Fruit fly (Drosophila melanogaster) whole organism, embryonic: ENCODE data around the gene Inx5.

Experiments
- Abd-B ChIP-seq: fragments of 200-800 bp; sonication (Bioruptor generic); optimal IDR thresholded peaks from 2 replicates; lab custom pipeline; 2018; ENCODE audit warnings: missing biosample characterization, mild to moderate bottlenecking, missing genetic modification characterization, moderate library complexity
- B-H1 ChIP-seq: fragments of 200-800 bp; sonication (Bioruptor generic); IDR thresholded peaks from 3 replicates; pipeline ENCODE4 v1.3.6; 2022; ENCODE audit warnings: missing biosample characterization, missing genetic modification characterization
- Bdp1 ChIP-seq: fragments of 200-800 bp; sonication (Bioruptor generic); optimal IDR thresholded peaks from 3 replicates; lab custom pipeline; 2016; ENCODE audit warnings: missing biosample characterization, missing genetic modification characterization
- CG1024 ChIP-seq: fragments of 200-800 bp; sonication (Bioruptor generic); IDR thresholded peaks from 2 replicates; pipeline ENCODE4 v1.3.6; 2022; ENCODE audit warnings: missing biosample characterization, missing genetic modification characterization
- CG10431 ChIP-seq: fragments of 200-800 bp; sonication (Bioruptor generic); optimal IDR thresholded peaks from 3 replicates; lab custom pipeline; 2018; ENCODE audit warnings: missing biosample characterization, mild to moderate bottlenecking, missing genetic modification characterization
- CG10462 ChIP-seq: fragments of 200-800 bp; sonication (Bioruptor generic); optimal IDR thresholded peaks from 2 replicates; lab custom pipeline; 2016; ENCODE audit warnings: missing biosample characterization, missing genetic modification characterization
- CG10543 ChIP-seq: fragments of 200-800 bp; sonication (Bioruptor generic); optimal IDR thresholded peaks from 3 replicates; lab custom pipeline; 2017; ENCODE audit warnings: missing biosample characterization, mild to moderate bottlenecking, missing genetic modification characterization, moderate library complexity
- CG12219 ChIP-seq: fragments of 200-800 bp; sonication (Bioruptor generic); optimal IDR thresholded peaks from 3 replicates; lab custom pipeline; 2018; ENCODE audit warnings: missing biosample characterization, mild to moderate bottlenecking, missing genetic modification characterization
- CG14965 ChIP-seq: fragments of 200-800 bp; sonication (Bioruptor generic); optimal IDR thresholded peaks from 2 replicates; lab custom pipeline; 2016; ENCODE audit warnings: missing biosample characterization, missing genetic modification characterization, borderline replicate concordance
- CG17186 ChIP-seq: fragments of 200-800 bp; sonication (Bioruptor generic); optimal IDR thresholded peaks from 3 replicates; lab custom pipeline; 2017; ENCODE audit warnings: missing biosample characterization, missing genetic modification reagents, missing genetic modification characterization
- CG2712 ChIP-seq: fragments of 200-800 bp; optimal IDR thresholded peaks from 3 replicates; lab custom pipeline; 2019; ENCODE audit warnings: missing biosample characterization, mild to moderate bottlenecking, missing genetic modification characterization, moderate library complexity
- CG31224 ChIP-seq: fragments of 200-800 bp; sonication (Bioruptor generic); IDR thresholded peaks from 2 replicates; pipeline ENCODE4 v1.3.6; 2022; ENCODE audit warnings: missing biosample characterization, missing genetic modification characterization
- CG31441 ChIP-seq: fragments of 200-800 bp; sonication (Bioruptor generic); IDR thresholded peaks from 2 replicates; pipeline ENCODE4 v1.3.6; 2022; ENCODE audit warnings: missing biosample characterization, missing genetic modification characterization
- CG33213 ChIP-seq: fragments of 200-800 bp; sonication (Bioruptor generic); optimal IDR thresholded peaks from 3 replicates; lab custom pipeline; 2016; ENCODE audit warnings: missing biosample characterization, missing genetic modification characterization
- CG34422 ChIP-seq: fragments of 200-800 bp; sonication (Bioruptor generic); IDR thresholded peaks from 3 replicates; pipeline ENCODE4 v1.3.6; 2022; ENCODE audit warnings: missing biosample characterization, missing genetic modification characterization
- CG4360 ChIP-seq: fragments of 200-800 bp; sonication (Bioruptor generic); IDR thresholded peaks from 2 replicates; pipeline ENCODE4 v1.3.6; 2022; ENCODE audit warnings: missing biosample characterization, missing genetic modification characterization
- CG6654 ChIP-seq: fragments of 200-800 bp; sonication (Bioruptor generic); optimal IDR thresholded peaks from 2 replicates; lab custom pipeline; 2017; ENCODE audit warnings: missing biosample characterization, mild to moderate bottlenecking, missing genetic modification characterization
- CG8388 ChIP-seq: fragments of 200-800 bp; sonication (Bioruptor generic); optimal IDR thresholded peaks from 2 replicates; lab custom pipeline; 2019; ENCODE audit warnings: missing biosample characterization, mild to moderate bottlenecking, missing genetic modification characterization, moderate library complexity
- CG9727 ChIP-seq: fragments of 200-800 bp; sonication (Bioruptor generic); optimal IDR thresholded peaks from 3 replicates; lab custom pipeline; 2017; ENCODE audit warnings: missing biosample characterization, mild to moderate bottlenecking, missing genetic modification characterization
- CkIIα-i1 ChIP-seq: fragments of 200-800 bp; sonication (Bioruptor generic); IDR thresholded peaks from 2 replicates; pipeline ENCODE4 v1.3.6; 2022; ENCODE audit warnings: missing biosample characterization, missing genetic modification characterization
- CoRest ChIP-seq: fragments of 200-800 bp; sonication (Bioruptor generic); optimal IDR thresholded peaks from 3 replicates; lab custom pipeline; 2018; ENCODE audit warnings: missing biosample characterization, mild to moderate bottlenecking, missing genetic modification characterization, moderate library complexity
- Dip3 ChIP-seq: fragments of 200-800 bp; sonication (Bioruptor generic); optimal IDR thresholded peaks from 3 replicates; lab custom pipeline; 2016; ENCODE audit warnings: missing biosample characterization, missing genetic modification characterization
- E2f2 ChIP-seq: fragments of 200-800 bp; sonication (Bioruptor generic); IDR thresholded peaks from 2 replicates; pipeline ENCODE4 v1.3.6; 2022; ENCODE audit warnings: missing biosample characterization, missing genetic modification characterization
- Gug ChIP-seq: fragments of 200-800 bp; sonication (Bioruptor generic); IDR thresholded peaks from 4 replicates; pipeline ENCODE4 v1.3.6; 2022; ENCODE audit warnings: missing biosample characterization, missing genetic modification characterization
- HLH3B ChIP-seq: fragments of 200-800 bp; sonication (Bioruptor generic); IDR thresholded peaks from 2 replicates; pipeline ENCODE4 v1.3.6; 2022; ENCODE audit warnings: missing biosample characterization, missing genetic modification characterization
- Hr39 ChIP-seq: fragments of >200 bp; optimal IDR thresholded peaks from 2 replicates; lab custom pipeline; 2017
- Hsf ChIP-seq: fragments of 200-800 bp; sonication (Bioruptor generic); optimal IDR thresholded peaks from 3 replicates; lab custom pipeline; 2016; ENCODE audit warnings: missing biosample characterization, missing genetic modification characterization
- MBD-R2 ChIP-seq: fragments of 200-800 bp; sonication (Bioruptor generic); IDR thresholded peaks from 2 replicates; pipeline ENCODE4 v1.3.6; 2022; ENCODE audit warnings: missing biosample characterization, missing genetic modification characterization
- Mad ChIP-seq: fragments of 200-800 bp; sonication (Bioruptor generic); optimal IDR thresholded peaks from 2 replicates; lab custom pipeline; 2016; ENCODE audit warnings: missing biosample characterization, missing genetic modification characterization
- Mrtf ChIP-seq: fragments of 200-800 bp; sonication (Bioruptor generic); IDR thresholded peaks from 3 replicates; pipeline ENCODE4 v1.3.6; 2022; ENCODE audit warnings: missing biosample characterization, missing genetic modification characterization
- NfI ChIP-seq: fragments of 200-800 bp; sonication (Bioruptor generic); optimal IDR thresholded peaks from 3 replicates; lab custom pipeline; 2018; ENCODE audit warnings: missing biosample characterization, mild to moderate bottlenecking, missing genetic modification characterization, moderate library complexity
- Oaz ChIP-seq: fragments of 200-800 bp; sonication (Bioruptor generic); IDR thresholded peaks from 2 replicates; pipeline ENCODE4 v1.3.6; 2022; ENCODE audit warnings: missing biosample characterization, missing genetic modification characterization
- Sin3A ChIP-seq: fragments of >200 bp; optimal IDR thresholded peaks from 2 replicates; lab custom pipeline; 2018
- bcd ChIP-seq: fragments of 200-800 bp; sonication (Bioruptor generic); optimal IDR thresholded peaks from 2 replicates; lab custom pipeline; 2017; ENCODE audit warnings: missing biosample characterization, mild to moderate bottlenecking, missing genetic modification characterization
- chn ChIP-seq: fragments of 200-800 bp; sonication (Bioruptor generic); optimal IDR thresholded peaks from 2 replicates; lab custom pipeline; 2016; ENCODE audit warnings: missing biosample characterization, missing genetic modification characterization
- crc ChIP-seq: fragments of 200-800 bp; sonication (Bioruptor generic); optimal IDR thresholded peaks from 2 replicates; lab custom pipeline; 2016; ENCODE audit warnings: missing biosample characterization, missing genetic modification characterization
- fd96Cb ChIP-seq: fragments of 200-800 bp; sonication (Bioruptor generic); optimal IDR thresholded peaks from 2 replicates; lab custom pipeline; 2018; ENCODE audit warnings: missing biosample characterization, mild to moderate bottlenecking, missing genetic modification characterization, moderate library complexity
- fu2 ChIP-seq: fragments of 200-800 bp; sonication (Bioruptor generic); optimal IDR thresholded peaks from 2 replicates; lab custom pipeline; 2016; ENCODE audit warnings: missing biosample characterization, missing genetic modification characterization
- gcm2 ChIP-seq: fragments of 200-800 bp; sonication (Bioruptor generic); optimal IDR thresholded peaks from 2 replicates; lab custom pipeline; 2016; ENCODE audit warnings: missing biosample characterization, missing genetic modification characterization
- grn ChIP-seq: fragments of 200-800 bp; sonication (Bioruptor generic); optimal IDR thresholded peaks from 3 replicates; lab custom pipeline; 2017; ENCODE audit warnings: missing biosample characterization, missing genetic modification characterization
- lilli ChIP-seq: fragments of 200-800 bp; sonication (Bioruptor generic); optimal IDR thresholded peaks from 3 replicates; lab custom pipeline; 2016; ENCODE audit warnings: missing biosample characterization, missing genetic modification characterization
- nerfin-2 ChIP-seq: fragments of 200-800 bp; sonication (Bioruptor generic); IDR thresholded peaks from 2 replicates; pipeline ENCODE4 v1.3.6; 2022; ENCODE audit warnings: missing biosample characterization, missing genetic modification characterization; ENCODE audit not compliant: partially characterized antibody
- nmo ChIP-seq: fragments of 200-800 bp; sonication (Bioruptor generic); optimal IDR thresholded peaks from 2 replicates; lab custom pipeline; 2018; ENCODE audit warnings: missing biosample characterization, mild to moderate bottlenecking, missing genetic modification characterization, moderate library complexity
- org-1 ChIP-seq: fragments of 200-800 bp; sonication (Bioruptor generic); optimal IDR thresholded peaks from 2 replicates; lab custom pipeline; 2017; ENCODE audit warnings: missing biosample characterization, missing genetic modification characterization
- pzg ChIP-seq: fragments of 200-800 bp; sonication (Bioruptor generic); optimal IDR thresholded peaks from 3 replicates; lab custom pipeline; 2018; ENCODE audit warnings: missing biosample characterization, mild to moderate bottlenecking, missing genetic modification characterization, moderate library complexity
- ranshi ChIP-seq: fragments of 200-800 bp; sonication (Bioruptor generic); IDR thresholded peaks from 2 replicates; pipeline ENCODE4 v1.3.6; 2022; ENCODE audit warnings: missing biosample characterization, missing genetic modification characterization
- seq ChIP-seq: fragments of 200-800 bp; sonication (Bioruptor generic); IDR thresholded peaks from 2 replicates; pipeline ENCODE4 v1.3.6; 2022; ENCODE audit warnings: missing biosample characterization, missing genetic modification characterization
- sna ChIP-seq: fragments of 200-800 bp; sonication (Bioruptor generic); IDR thresholded peaks from 2 replicates; pipeline ENCODE4 v1.3.6; 2022; ENCODE audit warnings: missing biosample characterization, missing genetic modification characterization; ENCODE audit not compliant: partially characterized antibody
- so ChIP-seq: fragments of 200-800 bp; sonication (Bioruptor generic); IDR thresholded peaks from 3 replicates; pipeline ENCODE4 v1.3.6; 2022; ENCODE audit warnings: missing biosample characterization, missing genetic modification characterization
- stc ChIP-seq: fragments of 200-800 bp; sonication (Bioruptor generic); IDR thresholded peaks from 2 replicates; pipeline ENCODE4 v1.3.6; 2022; ENCODE audit warnings: missing biosample characterization, missing genetic modification characterization
- tgo ChIP-seq: fragments of 200-800 bp; sonication (Bioruptor generic); IDR thresholded peaks from 3 replicates; pipeline ENCODE4 v1.3.6; 2022; ENCODE audit warnings: missing biosample characterization, missing genetic modification characterization
- vnd ChIP-seq: fragments of 200-800 bp; sonication (Bioruptor generic); IDR thresholded peaks from 3 replicates; pipeline ENCODE4 v1.3.6; 2022; ENCODE audit warnings: missing biosample characterization, missing genetic modification characterization; ENCODE audit not compliant: partially characterized antibody
- yki ChIP-seq: fragments of >200 bp; optimal IDR thresholded peaks from 3 replicates; lab custom pipeline; 2018
- zfh2 ChIP-seq: fragments of 200-800 bp; sonication (Bioruptor generic); optimal IDR thresholded peaks from 2 replicates; lab custom pipeline; 2016; ENCODE audit warnings: missing biosample characterization, missing genetic modification characterization

The Inx5 gene

dm6 chrX:19189903-19190302 is 19.2 kb upstream of the Inx5 start, which contains the start of gene HP1D3csd (continued):
- TF ChIP-seq crc (GFP tag; lab: Kevin White, UChicago) (no peak), Mad (GFP tag; lab: Kevin White, UChicago) (no peak), bcd (GFP tag; lab: Kevin White, UChicago) (no peak), NfI (GFP tag; lab: Kevin White, UChicago) (no peak), CG12219 (no peak), org-1 (GFP tag; lab: Kevin White, UChicago) (no peak), CG10431 (GFP tag; lab: Kevin White, UChicago) (no peak), HLH3B (GFP tag; lab: Robert Waterston, UW) (no peak), E2f2 (GFP tag; lab: Robert Waterston, UW) (peak; percentile 72), CG10462 (GFP tag; lab: Kevin White, UChicago) (no peak), zfh2 (no peak), Abd-B (GFP tag; lab: Kevin White, UChicago) (peak; percentile 33), Dip3 (no peak), grn (GFP tag; lab: Kevin White, UChicago) (peak; percentile 12), vnd (GFP tag; lab: Robert Waterston, UW) (no peak), pzg (peak; percentile 9), CkIIα-i1 (no peak), yki (no peak), nmo (peak; percentile 3), CG31441 (no peak), seq (GFP tag; lab: Robert Waterston, UW) (no peak), B-H1 (GFP tag; lab: Robert Waterston, UW) (no peak), fd96Cb (tag; lab: Kevin White, UChicago) (no peak), CG9727 (GFP tag; lab: Kevin White, UChicago) (no peak), CG31224 (GFP tag; lab: Robert Waterston, UW) (no peak), MBD-R2 (GFP tag; lab: Robert Waterston, UW) (0 out of 2 replicates have a peak, but pooled peaks have one; percentile 14), CG6654 (peak; percentile 98), sna (GFP tag; lab: Robert Waterston, UW) (no peak), CG33213 (GFP tag; lab: Kevin White, UChicago) (no peak), CG4360 (GFP tag; lab: Robert Waterston, UW) (no peak), nerfin-2 (no peak), chn (GFP tag; lab: Kevin White, UChicago) (no peak), CG2712 (tag; lab: Kevin White, UChicago) (no peak), CG17186 (no peak)

DNA sequence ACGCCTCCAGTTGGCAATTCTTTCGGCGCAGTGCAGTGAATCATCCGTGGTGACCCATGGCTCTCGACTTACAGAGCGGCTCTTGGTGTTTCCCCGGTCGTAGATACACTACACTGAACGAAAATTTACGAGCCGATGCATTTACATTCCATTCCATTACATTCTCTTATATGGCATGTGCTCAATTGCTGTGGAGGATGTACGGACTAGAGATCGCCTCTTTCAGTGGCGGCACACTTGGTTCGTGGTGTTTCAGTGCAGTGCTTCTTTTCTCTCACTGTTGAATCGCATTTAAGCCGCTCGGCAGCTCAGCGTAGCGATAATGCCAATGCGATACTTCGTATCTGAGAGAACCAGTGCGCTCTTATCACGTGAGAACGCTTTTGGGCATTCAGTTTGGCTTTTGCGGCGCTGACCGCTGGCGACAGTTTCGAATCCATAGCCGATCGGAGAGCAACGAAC is 17.0 kb upstream of the Inx5 start, which contains the start of gene Mec2:
Mec2 (plus strand) TSS at position 412 of the 462 bp plus-strand sequence.
- TF ChIP-seq stc (GFP tag; lab: Robert Waterston, UW), result 0 out of 2 replicates have a peak, but pooled peaks have one; percentile 19
- peak; percentile 31; the same call in 1 of the 2 replicates for TF ChIP-seq Oaz (GFP tag; lab: Robert Waterston, UW)
- peak; percentile 31 for TF ChIP-seq CG9727 (GFP tag; lab: Kevin White, UChicago)
- TF ChIP-seq CG10543 (GFP tag; lab: Kevin White, UChicago), result peak; percentile 38
- TF ChIP-seq ranshi (GFP tag; lab: Robert Waterston, UW), result 0 out of 2 replicates have a peak, but pooled peaks have one; percentile 34
- TF ChIP-seq Hr39 (lab: Kevin White, UChicago), result no peak
- TF ChIP-seq lilli (GFP tag; lab: Kevin White, UChicago), result peak; percentile 26
- TF ChIP-seq fu2 (GFP tag; lab: Kevin White, UChicago), result peak; percentile 16
- peak; percentile 40 for TF ChIP-seq Hsf (GFP tag; lab: Kevin White, UChicago)
- 0 out of 3 replicates have a peak, but pooled peaks have one; percentile 31 for TF ChIP-seq so (GFP tag; lab: Robert Waterston, UW)
- no peak for TF ChIP-seq Sin3A (lab: Kevin White, UChicago)
- TF ChIP-seq Gug, result peak; percentile 50; the same call in 3 of the 4 replicates
- TF ChIP-seq CG34422 (GFP tag; lab: Robert Waterston, UW), result peak; percentile 32; the same call in 1 of the 3 replicates
- 0 out of 2 replicates have a peak, but pooled peaks have one; percentile 25 for TF ChIP-seq CG1024 (GFP tag; lab: Robert Waterston, UW)
- TF ChIP-seq CG8388 (GFP tag; lab: Kevin White, UChicago), result peak; percentile 46
- no peak for TF ChIP-seq CG14965 (GFP tag; lab: Kevin White, UChicago)
- peak; percentile 10 for TF ChIP-seq Bdp1 (GFP tag; lab: Kevin White, UChicago)
- TF ChIP-seq CoRest (tag; lab: Kevin White, UChicago), result peak; percentile 50
- peak; percentile 55 for TF ChIP-seq tgo (GFP tag; lab: Robert Waterston, UW)
- 0 out of 3 replicates have a peak, but pooled peaks have one; percentile 38 for TF ChIP-seq Mrtf (GFP tag; lab: Robert Waterston, UW)
- TF ChIP-seq gcm2, result peak; percentile 5
